Fruit fly (Drosophila melanogaster): Measurements from ENCODE around the gene CG17475.
A peak's percentile ranks its signal among the peaks of the same experiment; 100 is the strongest.

The CG17475 gene

dm6 chr3R:17130326-17130725 lies at the start of gene CG17475:
Gene CG17475 (minus strand): TSS chr3R:17130426.
- no peak for TF ChIP-seq CTCF (optimal IDR thresholded peaks at IDR 0.05)
- no peak for TF ChIP-seq CG8478 (optimal IDR thresholded peaks at IDR 0.05)

- no peak for TF ChIP-seq CTCF (optimal IDR thresholded peaks at IDR 0.05)
- TF ChIP-seq CG8478 (optimal IDR thresholded peaks at IDR 0.05) = no peak
Measured at dm6 chr3R:17178140-17178539, 47.9 kb upstream of the CG17475 start.

- peak in 1 of 2 experiments; percentile 24 for TF ChIP-seq CTCF (optimal IDR thresholded peaks at IDR 0.05)
- no peak for TF ChIP-seq CG8478 (optimal IDR thresholded peaks at IDR 0.05)
Measured at dm6 chr3R:17151376-17152026, 21.3 kb upstream of the CG17475 start, which contains the start of gene CG5292. Gene CG5292 (plus strand): TSS chr3R:17151861.

- TF ChIP-seq CTCF (optimal IDR thresholded peaks at IDR 0.05) (no peak), CG8478 (optimal IDR thresholded peaks at IDR 0.05) (no peak)
Measured at dm6 chr3R:17150287-17150686, 20.1 kb upstream of the CG17475 start, which contains the start of gene Smug. Gene Smug (plus strand): TSS chr3R:17150587.

dm6 chr3R:17149080-17149746 lies 19.0 kb upstream of the CG17475 start, which contains the start of the genes m-cup and Det:
Gene m-cup (minus strand): TSS chr3R:17149412.
Gene Det (plus strand): TSS chr3R:17149667.
- TF ChIP-seq CG8478 (optimal IDR thresholded peaks at IDR 0.05) = no peak
- TF ChIP-seq CTCF (optimal IDR thresholded peaks at IDR 0.05) = no peak

dm6 chr3R:17147647-17148244 lies 17.5 kb upstream of the CG17475 start:
- TF ChIP-seq CG8478 (optimal IDR thresholded peaks at IDR 0.05) (no peak), CTCF (optimal IDR thresholded peaks at IDR 0.05) (no peak)

dm6 chr3R:17142304-17142703 lies 12.1 kb upstream of the CG17475 start, which contains the start of gene TwdlW:
Gene TwdlW (minus strand): TSS chr3R:17142404.
- TF ChIP-seq CG8478 (optimal IDR thresholded peaks at IDR 0.05) (no peak), CTCF (optimal IDR thresholded peaks at IDR 0.05) (no peak)

- TF ChIP-seq CG8478 (optimal IDR thresholded peaks at IDR 0.05) = no peak
- TF ChIP-seq CTCF (optimal IDR thresholded peaks at IDR 0.05) = no peak
Measured at dm6 chr3R:17138699-17139098, 8.5 kb upstream of the CG17475 start, which contains the start of gene CG5265. Gene CG5265 (plus strand): TSS chr3R:17138999.

- TF ChIP-seq CG8478 (optimal IDR thresholded peaks at IDR 0.05) = no peak
- no peak for TF ChIP-seq CTCF (optimal IDR thresholded peaks at IDR 0.05)
Measured at dm6 chr3R:17137593-17137992, 7.4 kb upstream of the CG17475 start, which contains the start of gene CG5255. Gene CG5255 (plus strand): TSS chr3R:17137893.

- TF ChIP-seq CTCF (optimal IDR thresholded peaks at IDR 0.05) (no peak), CG8478 (optimal IDR thresholded peaks at IDR 0.05) (no peak)
Measured at dm6 chr3R:17135747-17136146, 5.5 kb upstream of the CG17475 start, which contains the start of gene CG5246. Gene CG5246 (plus strand): TSS chr3R:17136111.

- no peak for TF ChIP-seq CG8478 (optimal IDR thresholded peaks at IDR 0.05)
- no peak for TF ChIP-seq CTCF (optimal IDR thresholded peaks at IDR 0.05)
Measured at dm6 chr3R:17133897-17134296, 3.7 kb upstream of the CG17475 start, which contains the start of gene CG31267. Gene CG31267 (plus strand): TSS chr3R:17134197.

dm6 chr3R:17132098-17132712 lies 2.0 kb upstream of the CG17475 start, which contains the start of the genes CG4053 and CG31266:
Gene CG4053 (minus strand): TSS chr3R:17132198.
Gene CG31266 (plus strand): TSS chr3R:17132662.
- no peak for TF ChIP-seq CG8478 (optimal IDR thresholded peaks at IDR 0.05)
- no peak for TF ChIP-seq CTCF (optimal IDR thresholded peaks at IDR 0.05)

dm6 chr3R:17127912-17128311 lies 2.3 kb downstream of the CG17475 start, which contains the start of gene CG31265:
Gene CG31265 (plus strand): TSS chr3R:17128212.
- no peak for TF ChIP-seq CTCF (optimal IDR thresholded peaks at IDR 0.05)
- TF ChIP-seq CG8478 (optimal IDR thresholded peaks at IDR 0.05) = no peak

dm6 chr3R:17126838-17127237 lies 3.4 kb downstream of the CG17475 start, which contains the start of the genes CG17477 and CG31269:
Gene CG17477 (minus strand): TSS chr3R:17126938.
Gene CG31269 (plus strand): TSS chr3R:17127126.
- TF ChIP-seq CTCF (optimal IDR thresholded peaks at IDR 0.05) (no peak), CG8478 (optimal IDR thresholded peaks at IDR 0.05) (no peak)
